Fruit fly (Drosophila melanogaster) whole organism, embryonic: Measurements from ENCODE around the gene GNBP3.

Source experiments
- Atf3 ChIP-seq: fragments of 200-800 bp; sonication (Bioruptor generic); optimal IDR thresholded peaks from 3 replicates; lab custom pipeline; 2016; ENCODE audit warnings: missing biosample characterization, missing genetic modification characterization
- Atf6 ChIP-seq: fragments of 200-800 bp; sonication (Bioruptor generic); IDR thresholded peaks from 2 replicates; pipeline ENCODE4 v1.3.6; 2022; ENCODE audit warnings: missing biosample characterization, missing genetic modification characterization
- Awh ChIP-seq: fragments of 200-800 bp; sonication (Bioruptor generic); IDR thresholded peaks from 2 replicates; pipeline ENCODE4, ENCODE4 v1.3.6; 2022; ENCODE audit warnings: missing biosample characterization, missing genetic modification characterization
- CG10147 ChIP-seq: fragments of 200-800 bp; sonication (Bioruptor generic); optimal IDR thresholded peaks from 2 replicates; lab custom pipeline; 2019; ENCODE audit warnings: missing biosample characterization, mild to moderate bottlenecking, missing genetic modification characterization, moderate library complexity
- CG10431 ChIP-seq: fragments of 200-800 bp; sonication (Bioruptor generic); optimal IDR thresholded peaks from 3 replicates; lab custom pipeline; 2018; ENCODE audit warnings: missing biosample characterization, mild to moderate bottlenecking, missing genetic modification characterization
- CG10959 ChIP-seq: fragments of 200-800 bp; sonication (Bioruptor generic); IDR thresholded peaks from 2 replicates; pipeline ENCODE4 v1.3.6; 2022; ENCODE audit warnings: missing biosample characterization, missing genetic modification characterization
- CG11247 ChIP-seq: fragments of 200-800 bp; sonication (Bioruptor generic); IDR thresholded peaks from 2 replicates; pipeline ENCODE4 v1.3.6; 2022; ENCODE audit warnings: missing biosample characterization, missing genetic modification characterization
- CG11398 ChIP-seq: fragments of 200-800 bp; sonication (Bioruptor generic); optimal IDR thresholded peaks from 2 replicates; lab custom pipeline; 2016; ENCODE audit warnings: missing biosample characterization, missing genetic modification characterization
- CG11696 ChIP-seq: fragments of 200-800 bp; sonication (Bioruptor generic); IDR thresholded peaks from 2 replicates; pipeline ENCODE4 v1.3.6; 2022; ENCODE audit warnings: missing biosample characterization, missing genetic modification characterization
- CG14014 ChIP-seq: fragments of 200-800 bp; sonication (Bioruptor generic); IDR thresholded peaks from 2 replicates; pipeline ENCODE4 v1.3.6; 2022; ENCODE audit warnings: missing biosample characterization, missing genetic modification characterization
- CG16779 ChIP-seq: fragments of 200-800 bp; sonication (Bioruptor generic); IDR thresholded peaks from 2 replicates; pipeline ENCODE4 v1.3.6; 2022; ENCODE audit warnings: missing biosample characterization, missing genetic modification characterization
- CG17186 ChIP-seq: fragments of 200-800 bp; sonication (Bioruptor generic); optimal IDR thresholded peaks from 3 replicates; lab custom pipeline; 2017; ENCODE audit warnings: missing biosample characterization, missing genetic modification reagents, missing genetic modification characterization
- CG2889 ChIP-seq: fragments of 200-800 bp; sonication (Bioruptor generic); IDR thresholded peaks from 3 replicates; pipeline ENCODE4 v1.3.6; 2022; ENCODE audit warnings: missing biosample characterization, missing genetic modification characterization
- CG30431 ChIP-seq: fragments of 200-800 bp; sonication (Bioruptor generic); optimal IDR thresholded peaks from 2 replicates; lab custom pipeline; 2017; ENCODE audit warnings: missing biosample characterization, missing genetic modification characterization
- CG31365 ChIP-seq: fragments of 200-800 bp; sonication (Bioruptor generic); optimal IDR thresholded peaks from 2 replicates; lab custom pipeline; 2018; ENCODE audit warnings: missing biosample characterization, mild to moderate bottlenecking, missing genetic modification characterization
- CG3995 ChIP-seq: fragments of 200-800 bp; sonication (Bioruptor generic); optimal IDR thresholded peaks from 3 replicates; lab custom pipeline; 2016; ENCODE audit warnings: missing biosample characterization, missing genetic modification characterization
- CG4617 ChIP-seq: fragments of 200-800 bp; sonication (Bioruptor generic); optimal IDR thresholded peaks from 3 replicates; lab custom pipeline; 2016; ENCODE audit warnings: missing biosample characterization, missing genetic modification characterization, borderline replicate concordance
- CG6272 ChIP-seq: fragments of 200-800 bp; sonication (Bioruptor generic); IDR thresholded peaks from 2 replicates; pipeline ENCODE4 v1.3.6; 2022; ENCODE audit warnings: missing biosample characterization, missing genetic modification characterization
- CG7271 ChIP-seq: fragments of 200-800 bp; sonication (Bioruptor generic); optimal IDR thresholded peaks from 2 replicates; lab custom pipeline; 2018; ENCODE audit warnings: missing biosample characterization, mild to moderate bottlenecking, missing genetic modification characterization, moderate library complexity
- CG7839 ChIP-seq: fragments of 200-800 bp; sonication (Bioruptor generic); optimal IDR thresholded peaks from 3 replicates; lab custom pipeline; 2018; ENCODE audit warnings: missing biosample characterization, mild to moderate bottlenecking, missing genetic modification characterization, moderate library complexity
- CG8765 ChIP-seq: fragments of 200-800 bp; sonication (Bioruptor generic); IDR thresholded peaks from 2 replicates; pipeline ENCODE4 v1.3.6; 2022; ENCODE audit warnings: missing biosample characterization, missing genetic modification characterization
- CG8944 ChIP-seq: fragments of 200-800 bp; sonication (Bioruptor generic); optimal IDR thresholded peaks from 3 replicates; lab custom pipeline; 2016; ENCODE audit warnings: missing biosample characterization, missing genetic modification characterization
- CG9215 ChIP-seq: fragments of 200-800 bp; sonication (Bioruptor generic); IDR thresholded peaks from 2 replicates; pipeline ENCODE4 v1.3.6; 2022; ENCODE audit warnings: missing biosample characterization, missing genetic modification characterization
- CG9797 ChIP-seq: fragments of 200-800 bp; sonication (Bioruptor generic); optimal IDR thresholded peaks from 3 replicates; lab custom pipeline; 2018; ENCODE audit warnings: missing biosample characterization, mild to moderate bottlenecking, missing genetic modification characterization
- Drgx ChIP-seq: fragments of 200-800 bp; sonication (Bioruptor generic); IDR thresholded peaks from 2 replicates; pipeline ENCODE4 v1.3.6; 2022; ENCODE audit warnings: missing biosample characterization, missing genetic modification characterization
- Kr ChIP-seq: fragments of 200-800 bp; sonication (Bioruptor generic); optimal IDR thresholded peaks from 2 replicates; lab custom pipeline; 2017; ENCODE audit warnings: missing biosample characterization, mild to moderate bottlenecking, missing genetic modification characterization
- Nf-YC ChIP-seq: fragments of 200-800 bp; optimal IDR thresholded peaks from 3 replicates; lab custom pipeline; 2019; ENCODE audit warnings: missing biosample characterization, mild to moderate bottlenecking, missing genetic modification characterization, moderate library complexity
- Pdp1 ChIP-seq, 2 experiments: fragments of 200-800 bp; sonication (Bioruptor generic); optimal IDR thresholded peaks; 3 replicates each; lab custom pipeline; 2016; ENCODE audit warnings: missing biosample characterization in 2 of 2, missing genetic modification characterization in 2 of 2, mild to moderate bottlenecking in 1 of 2, moderate library complexity in 1 of 2
- Scr ChIP-seq: fragments of 200-800 bp; sonication (Bioruptor generic); IDR thresholded peaks from 2 replicates; pipeline ENCODE4 v1.3.6; 2022; ENCODE audit warnings: missing biosample characterization, missing genetic modification characterization; ENCODE audit not compliant: partially characterized antibody
- Sox100B ChIP-seq: fragments of 200-800 bp; sonication (Bioruptor generic); optimal IDR thresholded peaks from 3 replicates; lab custom pipeline; 2018; ENCODE audit warnings: missing biosample characterization, mild to moderate bottlenecking, missing genetic modification characterization
- Ssrp ChIP-seq: fragments of 200-800 bp; sonication (Bioruptor generic); optimal IDR thresholded peaks from 2 replicates; lab custom pipeline; 2018; ENCODE audit warnings: missing biosample characterization, mild to moderate bottlenecking, missing genetic modification characterization, moderate library complexity
- amos ChIP-seq: fragments of 200-800 bp; sonication (Bioruptor generic); IDR thresholded peaks from 2 replicates; pipeline ENCODE4 v1.3.6; 2022; ENCODE audit warnings: missing biosample characterization, missing genetic modification characterization; ENCODE audit not compliant: partially characterized antibody
- bsh ChIP-seq, 2 experiments: fragments of 200-800 bp; sonication (Bioruptor generic); optimal IDR thresholded peaks; 2 replicates each; lab custom pipeline; 2017 to 2018; ENCODE audit warnings: mild to moderate bottlenecking in 2 of 2, missing biosample characterization in 2 of 2, missing genetic modification characterization in 2 of 2, moderate library complexity in 1 of 2
- chinmo ChIP-seq: fragments of 200-800 bp; sonication (Bioruptor generic); IDR thresholded peaks from 4 replicates; pipeline ENCODE4 v1.3.6; 2022; ENCODE audit warnings: missing biosample characterization, missing genetic modification characterization; ENCODE audit not compliant: partially characterized antibody
- dan ChIP-seq: fragments of 200-800 bp; sonication (Bioruptor generic); IDR thresholded peaks from 2 replicates; pipeline ENCODE4 v1.3.6; 2022; ENCODE audit warnings: missing biosample characterization, missing genetic modification characterization
- ewg ChIP-seq: fragments of 200-800 bp; sonication (Bioruptor generic); optimal IDR thresholded peaks from 3 replicates; lab custom pipeline; 2017; ENCODE audit warnings: mild to moderate bottlenecking, missing biosample characterization, missing genetic modification reagents, missing genetic modification characterization
- fd96Cb ChIP-seq: fragments of 200-800 bp; sonication (Bioruptor generic); optimal IDR thresholded peaks from 2 replicates; lab custom pipeline; 2018; ENCODE audit warnings: missing biosample characterization, mild to moderate bottlenecking, missing genetic modification characterization, moderate library complexity
- gce ChIP-seq: fragments of 200-800 bp; sonication (Bioruptor generic); IDR thresholded peaks from 3 replicates; pipeline ENCODE4 v1.3.6; 2022; ENCODE audit warnings: missing biosample characterization, missing genetic modification characterization
- gfzf ChIP-seq: fragments of 200-800 bp; sonication (Bioruptor generic); optimal IDR thresholded peaks from 2 replicates; lab custom pipeline; 2016; ENCODE audit warnings: missing biosample characterization, mild to moderate bottlenecking, missing genetic modification characterization, moderate library complexity
- ham ChIP-seq: fragments of 200-800 bp; sonication (Bioruptor generic); IDR thresholded peaks from 2 replicates; pipeline ENCODE4 v1.3.6; 2022; ENCODE audit warnings: missing biosample characterization, missing genetic modification characterization
- hth ChIP-seq: fragments of >200 bp; optimal IDR thresholded peaks from 2 replicates; lab custom pipeline; 2017; ENCODE audit warnings: inconsistent platforms
- ind ChIP-seq: fragments of 200-800 bp; sonication (Bioruptor generic); optimal IDR thresholded peaks from 3 replicates; lab custom pipeline; 2016; ENCODE audit warnings: missing biosample characterization, missing genetic modification characterization
- insv ChIP-seq, 2 experiments: fragments of 200-800 bp; sonication (Bioruptor generic); optimal IDR thresholded peaks; 3 replicates each; lab custom pipeline; 2016 to 2018; ENCODE audit warnings: missing biosample characterization in 2 of 2, missing genetic modification characterization in 2 of 2
- kay ChIP-seq: fragments of 200-800 bp; sonication (Bioruptor generic); optimal IDR thresholded peaks from 2 replicates; lab custom pipeline; 2016; ENCODE audit warnings: missing biosample characterization, missing genetic modification characterization
- psq ChIP-seq: fragments of 200-800 bp; sonication (Bioruptor generic); optimal IDR thresholded peaks from 2 replicates; lab custom pipeline; 2017; ENCODE audit warnings: missing biosample characterization, missing genetic modification characterization
- sim ChIP-seq: fragments of 200-800 bp; sonication (Bioruptor generic); IDR thresholded peaks from 2 replicates; pipeline ENCODE4 v1.3.6; 2022; ENCODE audit warnings: missing biosample characterization, missing genetic modification characterization
- slbo ChIP-seq: fragments of 200-800 bp; sonication (Bioruptor generic); IDR thresholded peaks from 2 replicates; pipeline ENCODE4 v1.3.6; 2022; ENCODE audit warnings: missing biosample characterization, missing genetic modification characterization
- toy ChIP-seq: fragments of 200-800 bp; sonication (Bioruptor generic); IDR thresholded peaks from 2 replicates; pipeline ENCODE4 v1.3.6; 2022; ENCODE audit warnings: missing biosample characterization, missing genetic modification characterization
- tup ChIP-seq: fragments of 200-800 bp; sonication (Bioruptor generic); optimal IDR thresholded peaks from 2 replicates; lab custom pipeline; 2016; ENCODE audit warnings: missing biosample characterization, mild to moderate bottlenecking, missing genetic modification characterization, moderate library complexity
- unpg ChIP-seq: fragments of 200-800 bp; sonication (Bioruptor generic); optimal IDR thresholded peaks from 3 replicates; lab custom pipeline; 2018; ENCODE audit warnings: missing biosample characterization, mild to moderate bottlenecking, missing genetic modification characterization, moderate library complexity
- usp ChIP-seq: fragments of >200 bp; optimal IDR thresholded peaks from 2 replicates; lab custom pipeline; 2017; ENCODE audit warnings: missing biosample characterization, missing genetic modification characterization
- wek ChIP-seq: fragments of 200-800 bp; sonication (Bioruptor generic); optimal IDR thresholded peaks from 3 replicates; lab custom pipeline; 2018; ENCODE audit warnings: missing biosample characterization, mild to moderate bottlenecking, missing genetic modification characterization, moderate library complexity

Gene GNBP3

dm6 chr3L:8950955-8951354, 3.9 kb upstream of the GNBP3 start (continued):
- TF ChIP-seq Atf3 (GFP tag; lab: Kevin White, UChicago): no peak
- no peak for TF ChIP-seq CG10431 (GFP tag; lab: Kevin White, UChicago)
- TF ChIP-seq CG3995: no peak
- TF ChIP-seq slbo (GFP tag; lab: Robert Waterston, UW): peak; percentile 43
- TF ChIP-seq CG14014 (GFP tag; lab: Robert Waterston, UW): 0 out of 2 replicates have a peak, but pooled peaks have one; percentile 26
- TF ChIP-seq Sox100B (GFP tag; lab: Kevin White, UChicago): peak; percentile 72
- TF ChIP-seq psq: no peak
- TF ChIP-seq dan (GFP tag; lab: Robert Waterston, UW): no peak
- TF ChIP-seq CG7271 (tag; lab: Kevin White, UChicago): no peak
- TF ChIP-seq CG16779: no peak
- TF ChIP-seq CG4617 (GFP tag; lab: Kevin White, UChicago): no peak
- TF ChIP-seq CG31365 (tag; lab: Kevin White, UChicago): no peak
- no peak for TF ChIP-seq Kr (GFP tag; lab: Kevin White, UChicago)
- no peak for TF ChIP-seq CG9797 (GFP tag; lab: Kevin White, UChicago)
- no peak for TF ChIP-seq wek (GFP tag; lab: Kevin White, UChicago)
- TF ChIP-seq usp (GFP tag; lab: Kevin White, UChicago): no peak
- no peak for TF ChIP-seq CG11247 (GFP tag; lab: Robert Waterston, UW)
- peak; percentile 12; the same call in 1 of the 2 replicates for TF ChIP-seq Atf6
- TF ChIP-seq CG10147: no peak
- no peak for TF ChIP-seq amos (GFP tag; lab: Robert Waterston, UW)
- no peak for TF ChIP-seq CG17186
- TF ChIP-seq tup: no peak
- no peak for TF ChIP-seq Pdp1 (GFP tag; optimal IDR thresholded peaks at IDR 0.05; lab: Kevin White, UChicago)
- TF ChIP-seq insv (GFP tag; optimal IDR thresholded peaks at IDR 0.05; lab: Kevin White, UChicago): no peak
- no peak for TF ChIP-seq CG11696
- no peak for TF ChIP-seq Scr
- no peak for TF ChIP-seq CG10959 (GFP tag; lab: Robert Waterston, UW)
- TF ChIP-seq CG30431 (GFP tag; lab: Kevin White, UChicago): no peak
- TF ChIP-seq CG6272 (GFP tag; lab: Robert Waterston, UW): no peak
- TF ChIP-seq chinmo (GFP tag; lab: Robert Waterston, UW): no peak
- TF ChIP-seq ewg (GFP tag; lab: Kevin White, UChicago): no peak
- no peak for TF ChIP-seq sim (GFP tag; lab: Robert Waterston, UW)
- TF ChIP-seq CG8765 (GFP tag; lab: Robert Waterston, UW): no peak
- no peak for TF ChIP-seq toy
- no peak for TF ChIP-seq CG8944 (GFP tag; lab: Kevin White, UChicago)
- peak; percentile 68 for TF ChIP-seq CG7839
- TF ChIP-seq CG11398 (GFP tag; lab: Kevin White, UChicago): no peak
- TF ChIP-seq hth (lab: Kevin White, UChicago): no peak
- TF ChIP-seq ham (GFP tag; lab: Robert Waterston, UW): no peak
- TF ChIP-seq CG9215 (GFP tag; lab: Robert Waterston, UW): 0 out of 2 replicates have a peak, but pooled peaks have one; percentile 8
- peak; percentile 67 for TF ChIP-seq Ssrp (tag; lab: Kevin White, UChicago)
- peak; percentile 51 for TF ChIP-seq unpg (GFP tag; lab: Kevin White, UChicago)
- TF ChIP-seq bsh (GFP tag; optimal IDR thresholded peaks at IDR 0.05; lab: Kevin White, UChicago): peak in 1 of 2 experiments; percentile 62
- no peak for TF ChIP-seq CG2889 (GFP tag; lab: Robert Waterston, UW)
- TF ChIP-seq gce (GFP tag; lab: Robert Waterston, UW): no peak
- peak; percentile 66 for TF ChIP-seq fd96Cb (tag; lab: Kevin White, UChicago)
- TF ChIP-seq Awh: no peak
- peak; percentile 57 for TF ChIP-seq ind
- no peak for TF ChIP-seq Drgx (GFP tag; lab: Robert Waterston, UW)
- TF ChIP-seq kay (GFP tag; lab: Kevin White, UChicago): no peak
- peak; percentile 7 for TF ChIP-seq Nf-YC (tag; lab: Kevin White, UChicago)
- TF ChIP-seq gfzf (GFP tag; lab: Kevin White, UChicago): no peak
